Worm (Caenorhabditis elegans): ENCODE results near the gene asp-19.

Gene asp-19

ce11 chrV:18750445-18750844, 21.3 kb upstream of the asp-19 start, which contains the start of the genes F11D11.21 and F11D11.12:
F11D11.21 (minus strand) TSS chrV:18750545.
F11D11.12 (minus strand) TSS chrV:18750682.
- TF ChIP-seq unc-62 (GFP tag; optimal IDR thresholded peaks at IDR 0.05) (no peak), ztf-1 (GFP tag; conservative IDR thresholded peaks at IDR 0.05) (no peak), nhr-25 (tag; optimal IDR thresholded peaks at IDR 0.05) (no peak), ztf-4 (tag; optimal IDR thresholded peaks at IDR 0.05) (no peak)

- TF ChIP-seq skn-1 (tag; optimal IDR thresholded peaks at IDR 0.05) (no peak), crh-2 (tag; optimal IDR thresholded peaks at IDR 0.05) (no peak), elt-3 (tag; optimal IDR thresholded peaks at IDR 0.05) (no peak), nhr-11 (tag; optimal IDR thresholded peaks at IDR 0.05) (no peak), nhr-6 (tag; optimal IDR thresholded peaks at IDR 0.05) (no peak), ZK546.5 (tag; optimal IDR thresholded peaks at IDR 0.05) (no peak), aly-2 (tag; optimal IDR thresholded peaks at IDR 0.05) (no peak), nhr-129 (tag; optimal IDR thresholded peaks at IDR 0.05) (no peak)
Measured at ce11 chrV:18748726-18749125, 19.6 kb upstream of the asp-19 start, which contains the start of gene clec-252. clec-252 (minus strand) TSS chrV:18748826.

ce11 chrV:18746937-18747660, 17.9 kb upstream of the asp-19 start, which contains the start of gene clec-251:
clec-251 (minus strand) TSS chrV:18746987.
- TF ChIP-seq ceh-82 (tag; optimal IDR thresholded peaks at IDR 0.05) (no peak), nhr-129 (tag; optimal IDR thresholded peaks at IDR 0.05) (no peak), sem-4 (tag; optimal IDR thresholded peaks at IDR 0.05) (no peak), ceh-16 (tag; optimal IDR thresholded peaks at IDR 0.05) (no peak), nhr-237 (tag; optimal IDR thresholded peaks at IDR 0.05) (no peak), Y55F3AM.14 (GFP tag; optimal IDR thresholded peaks at IDR 0.05) (no peak), sma-3 (GFP tag; optimal IDR thresholded peaks at IDR 0.05) (no peak), ZK546.5 (tag; optimal IDR thresholded peaks at IDR 0.05) (no peak), lin-11 (tag; optimal IDR thresholded peaks at IDR 0.05) (no peak), nhr-11 (tag; optimal IDR thresholded peaks at IDR 0.05) (no peak), egl-27 (tag; optimal IDR thresholded peaks at IDR 0.05) (no peak), snpc-4 (tag; optimal IDR thresholded peaks at IDR 0.05) (no peak), C34F6.9 (tag; optimal IDR thresholded peaks at IDR 0.05) (no peak), mbf-1 (tag; optimal IDR thresholded peaks at IDR 0.05) (no peak)

- TF ChIP-seq snpc-4 (tag; optimal IDR thresholded peaks at IDR 0.05) (no peak), lin-11 (tag; optimal IDR thresholded peaks at IDR 0.05) (no peak), sma-3 (GFP tag; optimal IDR thresholded peaks at IDR 0.05) (no peak), unc-55 (GFP tag; optimal IDR thresholded peaks at IDR 0.05) (no peak), egl-27 (tag; optimal IDR thresholded peaks at IDR 0.05) (no peak), fos-1 (tag; optimal IDR thresholded peaks at IDR 0.05) (no peak), unc-62 (GFP tag; optimal IDR thresholded peaks at IDR 0.05) (no peak), nhr-11 (tag; optimal IDR thresholded peaks at IDR 0.05) (no peak), sem-4 (tag; optimal IDR thresholded peaks at IDR 0.05) (no peak), aly-2 (tag; optimal IDR thresholded peaks at IDR 0.05) (no peak), ZK546.5 (tag; optimal IDR thresholded peaks at IDR 0.05) (no peak), nhr-21 (tag; optimal IDR thresholded peaks at IDR 0.05) (no peak), ceh-82 (tag; optimal IDR thresholded peaks at IDR 0.05) (no peak), gmeb-1 (tag; optimal IDR thresholded peaks at IDR 0.05) (no peak)
Measured at ce11 chrV:18742108-18742507, 12.9 kb upstream of the asp-19 start, which contains the start of gene clec-250. clec-250 (minus strand) TSS chrV:18742208.

ce11 chrV:18737646-18738045, 8.5 kb upstream of the asp-19 start:
- TF ChIP-seq sma-9 (GFP tag; optimal IDR thresholded peaks at IDR 0.05) = no peak
- no peak for TF ChIP-seq sma-9 (tag; optimal IDR thresholded peaks at IDR 0.05)
- no peak for TF ChIP-seq snpc-4 (tag; optimal IDR thresholded peaks at IDR 0.05)
- TF ChIP-seq ztf-1 (GFP tag; conservative IDR thresholded peaks at IDR 0.05) = no peak
- TF ChIP-seq unc-55 (GFP tag; optimal IDR thresholded peaks at IDR 0.05) = no peak
- no peak for TF ChIP-seq ztf-4 (tag; optimal IDR thresholded peaks at IDR 0.05)
- TF ChIP-seq lin-39 (tag; optimal IDR thresholded peaks at IDR 0.05) = no peak
- TF ChIP-seq nhr-23 (tag; optimal IDR thresholded peaks at IDR 0.05) = no peak

ce11 chrV:18734381-18734780, 5.2 kb upstream of the asp-19 start, which contains the start of gene scl-20:
scl-20 (minus strand) TSS chrV:18734481.
- TF ChIP-seq sma-9 (GFP tag; optimal IDR thresholded peaks at IDR 0.05) (no peak), sma-9 (tag; optimal IDR thresholded peaks at IDR 0.05) (no peak), crh-2 (tag; optimal IDR thresholded peaks at IDR 0.05) (no peak), nhr-77 (tag; optimal IDR thresholded peaks at IDR 0.05) (no peak), nhr-23 (tag; optimal IDR thresholded peaks at IDR 0.05) (no peak), nhr-12 (tag; optimal IDR thresholded peaks at IDR 0.05) (no peak), elt-1 (tag; optimal IDR thresholded peaks at IDR 0.05) (no peak), nhr-237 (tag; optimal IDR thresholded peaks at IDR 0.05) (no peak), nhr-25 (tag; optimal IDR thresholded peaks at IDR 0.05) (no peak), unc-62 (GFP tag; optimal IDR thresholded peaks at IDR 0.05) (no peak), ztf-1 (GFP tag; conservative IDR thresholded peaks at IDR 0.05) (no peak), R02D3.7 (tag; optimal IDR thresholded peaks at IDR 0.05) (no peak), elt-3 (tag; optimal IDR thresholded peaks at IDR 0.05) (no peak), lin-13 (GFP tag; optimal IDR thresholded peaks at IDR 0.05) (no peak), ceh-82 (tag; optimal IDR thresholded peaks at IDR 0.05) (no peak), skn-1 (tag; optimal IDR thresholded peaks at IDR 0.05) (no peak), sma-3 (GFP tag; optimal IDR thresholded peaks at IDR 0.05) (no peak), peb-1 (tag; optimal IDR thresholded peaks at IDR 0.05) (no peak), ztf-11 (tag; optimal IDR thresholded peaks at IDR 0.05) (no peak)
